Worm (Caenorhabditis elegans) whole organism, late embryonic: ENCODE results near the gene cyp-34A1.
"Not testable (repeated sequence)": the region's sequence is repeated elsewhere in the genome, so short reads cannot be mapped to it uniquely, and the experiment has no call there.

ENCODE experiments used
- F13H6.1 ChIP-seq: sonication (generic microtip); optimal IDR thresholded peaks from 2 replicates; lab custom pipeline; 2016; ENCODE audit warnings: missing genetic modification characterization, missing compliant biosample characterization
- K02D7.2 ChIP-seq: sonication (generic microtip); optimal IDR thresholded peaks from 2 replicates; lab custom pipeline; 2017; ENCODE audit warnings: mild to moderate bottlenecking, missing genetic modification characterization, missing compliant biosample characterization
- T23F11.4 ChIP-seq: fragments of 200-800 bp; sonication (Bioruptor generic); optimal IDR thresholded peaks from 2 replicates; lab custom pipeline; 2018; ENCODE audit warnings: mild to moderate bottlenecking, missing genetic modification characterization, missing compliant biosample characterization
- ahr-1 ChIP-seq: sonication (generic microtip); optimal IDR thresholded peaks from 2 replicates; lab custom pipeline; 2016; ENCODE audit warnings: missing genetic modification characterization, missing compliant biosample characterization
- ama-1 ChIP-seq: fragments of 150-350 bp; optimal IDR thresholded peaks from 2 replicates; lab custom pipeline; 2014
- ceh-18 ChIP-seq: sonication (generic microtip); optimal IDR thresholded peaks from 2 replicates; lab custom pipeline; 2016; ENCODE audit warnings: missing genetic modification characterization, missing compliant biosample characterization
- ceh-19 ChIP-seq: fragments of 200-800 bp; sonication (Bioruptor generic); optimal IDR thresholded peaks from 2 replicates; lab custom pipeline; 2018; ENCODE audit warnings: mild to moderate bottlenecking, missing genetic modification characterization, missing compliant biosample characterization
- ceh-22 ChIP-seq: sonication (generic microtip); optimal IDR thresholded peaks from 2 replicates; lab custom pipeline; 2017; ENCODE audit warnings: missing biosample characterization, missing genetic modification characterization
- ceh-24 ChIP-seq: sonication (generic microtip); optimal IDR thresholded peaks from 2 replicates; lab custom pipeline; 2016; ENCODE audit warnings: mild to moderate bottlenecking, missing genetic modification characterization, missing compliant biosample characterization
- ceh-34 ChIP-seq: sonication (generic microtip); optimal IDR thresholded peaks from 2 replicates; lab custom pipeline; 2016; ENCODE audit warnings: mild to moderate bottlenecking, missing genetic modification characterization, missing compliant biosample characterization
- ceh-6 ChIP-seq: fragments of 200-800 bp; sonication (Bioruptor generic); optimal IDR thresholded peaks from 2 replicates; lab custom pipeline; 2018; ENCODE audit warnings: mild to moderate bottlenecking, missing genetic modification characterization, missing compliant biosample characterization
- che-1 ChIP-seq: sonication (generic microtip); optimal IDR thresholded peaks from 2 replicates; lab custom pipeline; 2016; ENCODE audit warnings: mild to moderate bottlenecking, missing genetic modification characterization, missing compliant biosample characterization
- dve-1 ChIP-seq: sonication (generic microtip); optimal IDR thresholded peaks from 2 replicates; lab custom pipeline; 2017; ENCODE audit warnings: antibody characterized with exemption, mild to moderate bottlenecking, missing genetic modification characterization, missing compliant biosample characterization
- ets-4 ChIP-seq: sonication (generic microtip); optimal IDR thresholded peaks from 2 replicates; lab custom pipeline; 2016; ENCODE audit warnings: missing genetic modification characterization, missing compliant biosample characterization
- eyg-1 ChIP-seq: sonication (generic microtip); optimal IDR thresholded peaks from 2 replicates; lab custom pipeline; 2016; ENCODE audit warnings: missing genotype, missing genetic modification characterization, missing compliant biosample characterization
- fkh-10 ChIP-seq: fragments of 150-350 bp; optimal IDR thresholded peaks from 2 replicates; lab custom pipeline; 2014; ENCODE audit warnings: missing biosample characterization, missing genetic modification reagents, missing genetic modification characterization
- fkh-6 ChIP-seq: sonication (generic microtip); optimal IDR thresholded peaks from 2 replicates; lab custom pipeline; 2016; ENCODE audit warnings: missing genetic modification characterization, missing compliant biosample characterization
- gmeb-2 ChIP-seq: sonication (generic microtip); optimal IDR thresholded peaks from 2 replicates; lab custom pipeline; 2016; ENCODE audit warnings: missing genetic modification characterization, inconsistent platforms, missing compliant biosample characterization
- hlh-13 ChIP-seq: fragments of 200-800 bp; sonication (Bioruptor generic); optimal IDR thresholded peaks from 2 replicates; lab custom pipeline; 2018; ENCODE audit warnings: mild to moderate bottlenecking, missing genetic modification characterization, missing compliant biosample characterization
- hlh-15 ChIP-seq: sonication (generic microtip); optimal IDR thresholded peaks from 2 replicates; lab custom pipeline; 2016; ENCODE audit warnings: missing genetic modification characterization, missing compliant biosample characterization
- hlh-6 ChIP-seq: sonication (generic microtip); optimal IDR thresholded peaks from 2 replicates; lab custom pipeline; 2016; ENCODE audit warnings: missing genotype, missing genetic modification characterization, missing compliant biosample characterization
- hlh-8 ChIP-seq: sonication (generic microtip); optimal IDR thresholded peaks from 2 replicates; lab custom pipeline; 2016; ENCODE audit warnings: missing genotype, missing genetic modification characterization, missing compliant biosample characterization
- lim-6 ChIP-seq: sonication (generic microtip); optimal IDR thresholded peaks from 2 replicates; lab custom pipeline; 2016; ENCODE audit warnings: missing genetic modification characterization, missing compliant biosample characterization
- madf-2 ChIP-seq: sonication (generic microtip); optimal IDR thresholded peaks from 2 replicates; lab custom pipeline; 2017; ENCODE audit warnings: missing genetic modification characterization, missing compliant biosample characterization
- mec-3 ChIP-seq: sonication (generic microtip); optimal IDR thresholded peaks from 2 replicates; lab custom pipeline; 2016; ENCODE audit warnings: borderline replicate concordance, missing genetic modification characterization, missing compliant biosample characterization
- nfya-1 ChIP-seq: sonication (generic microtip); optimal IDR thresholded peaks from 2 replicates; lab custom pipeline; 2017; ENCODE audit warnings: missing genetic modification characterization, mild to moderate bottlenecking, missing compliant biosample characterization, antibody characterized with exemption, moderate library complexity
- npax-4 ChIP-seq: sonication (generic microtip); optimal IDR thresholded peaks from 2 replicates; lab custom pipeline; 2016; ENCODE audit warnings: missing genetic modification characterization, missing compliant biosample characterization
- pag-3 ChIP-seq: sonication (generic microtip); optimal IDR thresholded peaks from 2 replicates; lab custom pipeline; 2016; ENCODE audit warnings: missing compliant biosample characterization, missing genetic modification characterization, borderline replicate concordance
- pat-9 ChIP-seq: fragments of 200-800 bp; sonication (Bioruptor generic); optimal IDR thresholded peaks from 2 replicates; lab custom pipeline; 2018; ENCODE audit warnings: mild to moderate bottlenecking, missing genetic modification characterization, moderate library complexity, missing compliant biosample characterization
- pax-1 ChIP-seq: fragments of 150-350 bp; optimal IDR thresholded peaks from 2 replicates; lab custom pipeline; 2014; ENCODE audit warnings: missing biosample characterization, missing genetic modification characterization
- pqm-1 ChIP-seq: sonication (generic microtip); optimal IDR thresholded peaks from 2 replicates; lab custom pipeline; 2016; ENCODE audit warnings: missing genetic modification characterization, missing compliant biosample characterization
- pros-1 ChIP-seq: fragments of 150-350 bp; optimal IDR thresholded peaks from 2 replicates; lab custom pipeline; 2014; ENCODE audit warnings: missing biosample characterization, missing genetic modification reagents, missing genetic modification characterization
- ref-2 ChIP-seq: sonication (generic microtip); optimal IDR thresholded peaks from 2 replicates; lab custom pipeline; 2016; ENCODE audit warnings: missing genetic modification characterization, missing compliant biosample characterization
- rnt-1 ChIP-seq: sonication (generic microtip); optimal IDR thresholded peaks from 2 replicates; lab custom pipeline; 2016; ENCODE audit warnings: missing genetic modification characterization, missing compliant biosample characterization
- sox-2 ChIP-seq: fragments of 200-800 bp; sonication (Bioruptor generic); IDR thresholded peaks from 2 replicates; pipeline ENCODE4 v1.3.6; 2022; ENCODE audit warnings: missing genetic modification reagents, missing genetic modification characterization, missing compliant biosample characterization
- sox-4 ChIP-seq: sonication (generic microtip); optimal IDR thresholded peaks from 2 replicates; lab custom pipeline; 2017; ENCODE audit warnings: mild to moderate bottlenecking, missing genetic modification characterization, inconsistent platforms, missing compliant biosample characterization
- syd-9 ChIP-seq: sonication (generic microtip); optimal IDR thresholded peaks from 2 replicates; lab custom pipeline; 2016; ENCODE audit warnings: mild to moderate bottlenecking, missing genetic modification characterization, moderate library complexity, missing compliant biosample characterization
- tbx-2 ChIP-seq: sonication (generic microtip); optimal IDR thresholded peaks from 2 replicates; lab custom pipeline; 2016; ENCODE audit warnings: missing genetic modification characterization, missing compliant biosample characterization
- tbx-7 ChIP-seq: sonication (generic microtip); optimal IDR thresholded peaks from 2 replicates; lab custom pipeline; 2016; ENCODE audit warnings: missing genotype, missing genetic modification characterization, missing compliant biosample characterization
- unc-55 ChIP-seq: sonication (generic microtip); optimal IDR thresholded peaks from 2 replicates; lab custom pipeline; 2017; ENCODE audit warnings: missing biosample characterization, missing genetic modification reagents, missing genetic modification characterization
- zip-5 ChIP-seq: sonication (generic microtip); optimal IDR thresholded peaks from 2 replicates; lab custom pipeline; 2016; ENCODE audit warnings: missing genetic modification characterization, missing compliant biosample characterization
- ztf-16 ChIP-seq: sonication (generic microtip); optimal IDR thresholded peaks from 2 replicates; lab custom pipeline; 2017; ENCODE audit warnings: missing genetic modification characterization, missing compliant biosample characterization

The cyp-34A1 gene

DNA sequence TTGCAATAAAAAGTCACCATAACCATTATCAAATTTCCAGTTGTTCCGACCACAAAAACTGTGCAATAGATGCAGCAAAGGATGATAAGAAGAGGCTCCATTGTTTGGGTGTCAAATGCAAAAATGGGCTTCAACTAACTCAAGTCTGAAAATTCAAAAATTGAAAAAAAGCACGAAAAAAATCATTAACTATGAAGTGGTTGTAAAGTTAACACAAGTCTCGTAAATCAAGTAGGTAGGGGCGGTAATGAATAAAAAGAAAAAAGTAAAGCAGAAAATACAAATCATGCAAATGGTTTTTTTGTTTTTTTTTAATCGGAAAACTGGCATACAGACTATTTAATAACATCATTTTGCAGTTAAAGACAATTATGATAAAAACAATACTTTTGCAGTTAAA lies 31.1 kb downstream of the cyp-34A1 start, which contains the start of gene srsx-39:
Gene srsx-39 (minus strand): TSS at position 101 of the 400 bp plus-strand sequence.
- not testable (repeated sequence) for TF ChIP-seq fkh-6 (tag; lab: Kevin White, UChicago); che-1; ceh-22 (tag; lab: Kevin White, UChicago)

DNA sequence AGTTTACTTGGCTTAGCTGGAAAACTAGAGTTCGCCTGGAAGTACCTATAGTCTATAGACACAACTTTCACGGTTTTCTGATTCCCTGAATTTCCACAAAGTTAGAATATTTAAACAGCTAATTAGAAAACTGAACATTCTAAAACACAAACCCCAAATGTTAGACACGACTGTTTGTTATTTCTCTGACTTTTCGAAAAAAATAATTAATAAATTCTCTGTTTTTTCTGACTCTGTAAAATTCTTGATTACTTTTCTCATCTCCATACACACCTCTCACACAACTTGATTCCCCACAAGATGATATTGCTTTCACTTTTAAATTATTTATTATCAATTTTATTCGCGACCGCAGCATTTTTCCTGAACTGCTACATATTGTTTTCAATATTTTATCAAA lies 34.2 kb downstream of the cyp-34A1 start, which contains the start of gene srbc-75:
Gene srbc-75 (plus strand): TSS at position 301 of the 400 bp plus-strand sequence.
- no peak for TF ChIP-seq pax-1 (tag; lab: Kevin White, UChicago)
- no peak for TF ChIP-seq ama-1 (lab: Kevin White, UChicago)
- TF ChIP-seq unc-55 (GFP tag; lab: Kevin White, UChicago): no peak
- TF ChIP-seq ceh-19: no peak
- no peak for TF ChIP-seq hlh-8 (tag; lab: Kevin White, UChicago)
- TF ChIP-seq fkh-10: no peak
- TF ChIP-seq ceh-34: no peak
- no peak for TF ChIP-seq K02D7.2 (tag; lab: Kevin White, UChicago)
- TF ChIP-seq ceh-18 (tag; lab: Kevin White, UChicago): no peak
- TF ChIP-seq madf-2 (tag; lab: Kevin White, UChicago): no peak
- TF ChIP-seq hlh-15 (tag; lab: Kevin White, UChicago): no peak
- no peak for TF ChIP-seq ceh-22 (tag; lab: Kevin White, UChicago)
- TF ChIP-seq syd-9 (tag; lab: Kevin White, UChicago): no peak
- TF ChIP-seq ceh-24 (tag; lab: Kevin White, UChicago): no peak
- no peak for TF ChIP-seq tbx-7 (tag; lab: Kevin White, UChicago)
- no peak for TF ChIP-seq pat-9 (tag; lab: Kevin White, UChicago)
- no peak for TF ChIP-seq ceh-6 (GFP tag; lab: Kevin White, UChicago)
- no peak for TF ChIP-seq dve-1

DNA sequence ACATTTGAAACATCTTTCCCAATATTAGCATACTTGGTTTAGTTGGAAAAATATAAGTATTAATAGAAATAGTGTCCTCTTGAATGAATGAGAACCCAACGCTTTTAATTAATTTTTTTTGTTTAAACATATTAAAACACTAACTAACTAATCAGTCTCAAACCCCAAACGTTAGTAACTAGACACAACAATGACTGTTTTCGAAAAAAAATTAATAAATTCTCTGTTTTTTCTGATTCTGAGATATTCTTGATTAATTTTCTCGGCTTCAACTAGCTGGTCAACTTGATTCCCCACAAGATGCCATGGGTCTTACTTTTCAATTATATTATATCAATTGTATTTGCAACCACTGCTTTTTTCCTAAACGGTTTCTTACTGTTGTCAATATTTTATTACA lies 35.7 kb downstream of the cyp-34A1 start, which contains the start of gene srbc-76:
Gene srbc-76 (plus strand): TSS at position 301 of the 400 bp plus-strand sequence.
- TF ChIP-seq ref-2 (tag; lab: Kevin White, UChicago) (no peak), nfya-1 (tag; lab: Kevin White, UChicago) (no peak), ceh-18 (tag; lab: Kevin White, UChicago) (no peak), sox-4 (tag; lab: Kevin White, UChicago) (no peak), ceh-34 (no peak), che-1 (no peak), eyg-1 (tag; lab: Kevin White, UChicago) (no peak), pqm-1 (no peak), hlh-13 (GFP tag; lab: Kevin White, UChicago) (no peak), tbx-2 (tag; lab: Kevin White, UChicago) (no peak), npax-4 (no peak), rnt-1 (tag; lab: Kevin White, UChicago) (no peak), gmeb-2 (tag; lab: Kevin White, UChicago) (no peak)

DNA sequence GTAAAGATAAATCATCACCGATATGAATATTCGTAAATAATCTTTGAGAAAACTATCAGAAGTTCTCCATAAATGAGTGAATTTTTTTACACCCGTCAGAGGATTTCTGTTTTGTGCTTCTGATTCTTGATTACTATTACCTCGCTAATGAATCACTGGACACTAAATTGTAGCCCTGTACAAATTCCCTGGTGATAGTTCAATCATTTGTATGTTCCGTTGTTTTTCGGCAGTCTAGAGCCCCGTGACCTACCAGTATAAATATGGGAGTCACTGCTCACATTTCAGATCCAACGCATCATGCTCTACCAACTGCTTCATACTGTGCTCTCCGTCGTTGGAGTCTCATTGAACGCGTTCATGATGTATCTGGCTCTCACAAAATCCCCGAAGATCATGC lies 37.5 kb downstream of the cyp-34A1 start, which contains the start of gene srd-28:
Gene srd-28 (plus strand): TSS at position 301 of the 400 bp plus-strand sequence.
- TF ChIP-seq che-1; mec-3 (tag; lab: Kevin White, UChicago); sox-2 (GFP tag; lab: Robert Waterston, UW): not testable (repeated sequence)

DNA sequence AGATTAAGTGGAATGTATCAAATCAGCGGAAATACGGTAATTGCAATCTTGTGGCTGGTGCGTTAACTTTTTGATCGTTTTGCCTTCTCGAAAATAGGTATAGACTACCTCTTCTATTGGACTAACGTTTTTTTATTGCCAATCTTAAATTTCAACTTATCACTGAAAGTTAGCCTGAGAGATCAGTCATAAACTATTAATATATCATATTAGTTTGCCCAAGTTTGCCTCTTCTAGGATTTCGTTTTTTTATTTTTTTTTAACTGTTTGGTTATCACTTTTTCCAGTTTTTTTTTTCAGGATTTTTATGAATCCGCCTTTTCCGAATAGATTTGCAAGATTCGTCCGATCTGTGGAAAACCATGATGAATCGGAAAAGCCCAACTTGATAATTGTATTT lies 43.3 kb downstream of the cyp-34A1 start, which contains the start of gene kin-30:
Gene kin-30 (plus strand): TSS at position 301 of the 400 bp plus-strand sequence.
- TF ChIP-seq fkh-10: no peak
- no peak for TF ChIP-seq ceh-22 (tag; lab: Kevin White, UChicago)
- no peak for TF ChIP-seq T23F11.4 (GFP tag; lab: Kevin White, UChicago)
- no peak for TF ChIP-seq ceh-24 (tag; lab: Kevin White, UChicago)
- no peak for TF ChIP-seq dve-1
- TF ChIP-seq mec-3 (tag; lab: Kevin White, UChicago): no peak
- no peak for TF ChIP-seq pros-1 (tag; lab: Kevin White, UChicago)
- no peak for TF ChIP-seq hlh-6 (tag; lab: Kevin White, UChicago)
- TF ChIP-seq ceh-19: no peak
- TF ChIP-seq ceh-34: no peak
- no peak for TF ChIP-seq ets-4
- no peak for TF ChIP-seq pag-3 (tag; lab: Kevin White, UChicago)
- TF ChIP-seq lim-6: no peak
- no peak for TF ChIP-seq ahr-1
- TF ChIP-seq fkh-6 (tag; lab: Kevin White, UChicago): no peak
- no peak for TF ChIP-seq npax-4
- no peak for TF ChIP-seq ztf-16
- no peak for TF ChIP-seq F13H6.1 (tag; lab: Kevin White, UChicago)
- no peak for TF ChIP-seq zip-5 (tag; lab: Kevin White, UChicago)
